Worm (Caenorhabditis elegans): Measurements from ENCODE around the gene cept-2.

- peak; percentile 58; the same call in 1 of the 2 replicates for TF ChIP-seq snpc-1.2 (GFP tag; IDR thresholded peaks at IDR 0.05)
- TF ChIP-seq php-3 (GFP tag; IDR thresholded peaks at IDR 0.05) = peak; percentile 53; the same call in 1 of the 2 replicates
- no peak for TF ChIP-seq nhr-237 (tag; optimal IDR thresholded peaks at IDR 0.05)
- peak; percentile 85 for TF ChIP-seq nhr-42 (GFP tag; IDR thresholded peaks at IDR 0.05)
- TF ChIP-seq snpc-4 (tag; optimal IDR thresholded peaks at IDR 0.05) = peak; percentile 64
- TF ChIP-seq aly-2 (tag; optimal IDR thresholded peaks at IDR 0.05) = no peak
- TF ChIP-seq nhr-25 (tag; optimal IDR thresholded peaks at IDR 0.05; ENCODE audit: borderline replicate concordance, insufficient read depth) = peak; percentile 15
- no peak for TF ChIP-seq daf-8 (GFP tag; IDR thresholded peaks at IDR 0.05)
- no peak for TF ChIP-seq skn-1 (tag; optimal IDR thresholded peaks at IDR 0.05)
- no peak for TF ChIP-seq fos-1 (tag; optimal IDR thresholded peaks at IDR 0.05)
- TF ChIP-seq lsy-2 (tag; optimal IDR thresholded peaks at IDR 0.05) = peak; percentile 73 to 95
- no peak for TF ChIP-seq nhr-111 (GFP tag; optimal IDR thresholded peaks at IDR 0.05)
- TF ChIP-seq lin-13 (GFP tag; optimal IDR thresholded peaks at IDR 0.05) = peak; percentile 89
- TF ChIP-seq lir-3 (tag; optimal IDR thresholded peaks at IDR 0.05) = no peak
These were observed at the start of gene cept-2 for ce11 chrV:14347234-14347826.
